Fruit fly (Drosophila melanogaster): ENCODE results near the gene Rab19.
A peak's percentile ranks its signal among the peaks of the same experiment; 100 is the strongest.

Rab19 gene

DNA sequence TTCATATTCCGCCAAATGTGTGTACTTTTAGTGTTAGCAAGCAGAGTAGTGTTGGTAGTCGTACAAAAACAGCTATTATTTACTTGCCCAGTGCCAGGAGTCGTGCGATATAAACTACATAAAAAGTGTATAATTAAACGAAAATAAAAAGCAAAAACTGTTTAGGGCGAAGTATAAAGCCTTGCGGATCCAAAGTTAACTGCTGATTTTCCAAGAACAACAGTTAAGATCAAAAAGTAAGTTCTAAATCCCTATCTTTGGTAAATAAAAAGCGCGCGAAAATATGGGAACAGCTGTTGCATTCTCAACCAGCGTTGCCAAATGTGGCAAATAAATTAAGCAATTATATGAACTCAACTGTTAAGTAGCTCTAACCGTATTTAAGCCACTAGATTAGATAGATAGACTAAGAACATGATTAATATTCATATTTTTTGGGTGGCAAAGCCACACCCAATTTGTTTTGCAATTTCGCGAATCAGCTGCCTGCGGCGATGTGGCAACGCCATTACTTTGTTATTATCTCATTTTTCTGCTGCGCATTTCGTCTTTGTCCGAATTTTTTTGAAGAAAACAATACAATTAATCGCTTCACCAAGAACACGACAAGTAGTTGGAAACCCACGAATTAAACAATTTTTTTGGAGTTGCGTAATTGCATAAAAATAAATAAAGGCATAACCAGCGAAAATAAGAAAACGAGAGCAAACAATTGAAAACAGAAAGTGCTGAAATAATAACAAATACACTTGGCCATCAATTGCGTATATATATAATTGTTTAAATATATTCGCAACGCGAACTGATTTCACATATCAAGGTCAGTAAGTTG is 43.7 kb downstream of the Rab19 start, which contains the start of the genes Prim1 and CG7083:
TSS of gene Prim1 (plus strand) at position 51 of the 832 bp plus-strand sequence.
TSS of gene CG7083 (plus strand) at position 522 of the 832 bp plus-strand sequence.
- TF ChIP-seq D1 (tag; optimal IDR thresholded peaks at IDR 0.05) = no peak
- TF ChIP-seq Pif1A (GFP tag; optimal IDR thresholded peaks at IDR 0.05) = peak; percentile 68
- TF ChIP-seq CG13204 (GFP tag; optimal IDR thresholded peaks at IDR 0.05) = no peak
- peak; percentile 28 for TF ChIP-seq CG8301 (tag; optimal IDR thresholded peaks at IDR 0.05)
- TF ChIP-seq rn (GFP tag; IDR thresholded peaks at IDR 0.05) = no peak
- TF ChIP-seq CG15710 (tag; optimal IDR thresholded peaks at IDR 0.05) = peak; percentile 44
- TF ChIP-seq CG8159 (tag; optimal IDR thresholded peaks at IDR 0.05) = peak; percentile 57
- TF ChIP-seq Ets98B (GFP tag; IDR thresholded peaks at IDR 0.05) = no peak
- peak; percentile 38 for TF ChIP-seq CG17806 (tag; optimal IDR thresholded peaks at IDR 0.05)
- TF ChIP-seq EcR (GFP tag; optimal IDR thresholded peaks at IDR 0.05) = no peak
- TF ChIP-seq gl (tag; optimal IDR thresholded peaks at IDR 0.05) = no peak
- TF ChIP-seq Pif1B (GFP tag; optimal IDR thresholded peaks at IDR 0.05) = no peak
- TF ChIP-seq Snoo (tag; optimal IDR thresholded peaks at IDR 0.05) = peak; percentile 26
- TF ChIP-seq CG14655 (GFP tag; optimal IDR thresholded peaks at IDR 0.05) = no peak
- TF ChIP-seq fd96Ca (GFP tag; IDR thresholded peaks at IDR 0.05) = no peak
- peak; percentile 44; the same call in 2 of the 3 replicates for TF ChIP-seq CG4496 (GFP tag; IDR thresholded peaks at IDR 0.05)
- TF ChIP-seq CG12605 (GFP tag; IDR thresholded peaks at IDR 0.05) = no peak
- no peak for TF ChIP-seq CG9948 (tag; optimal IDR thresholded peaks at IDR 0.05)
- TF ChIP-seq CG34367 (tag; optimal IDR thresholded peaks at IDR 0.05) = peak; percentile 49
- no peak for TF ChIP-seq CG10348 (GFP tag; IDR thresholded peaks at IDR 0.05)
- no peak for TF ChIP-seq CG32121 (GFP tag; IDR thresholded peaks at IDR 0.05)

DNA sequence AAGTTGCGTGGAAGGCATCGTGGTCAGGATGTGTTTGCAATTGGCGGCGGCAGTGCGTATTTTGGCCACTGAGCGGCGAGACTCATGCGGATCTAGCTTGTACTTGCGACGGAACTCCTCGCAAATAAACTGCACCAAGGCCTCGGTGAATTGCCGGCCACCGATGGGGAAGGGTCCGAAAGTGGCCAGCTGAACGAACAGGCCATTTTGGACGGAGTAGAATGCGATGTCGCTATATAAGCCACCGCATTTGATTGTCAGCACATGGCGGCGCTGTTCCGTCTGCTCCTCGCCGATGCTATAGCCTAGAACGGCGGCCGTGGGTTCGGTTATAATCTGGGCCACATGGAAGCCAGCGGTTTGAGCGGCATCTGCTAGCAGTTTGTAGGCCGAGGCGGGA is 48.4 kb downstream of the Rab19 start:
- TF ChIP-seq Pif1B (GFP tag; optimal IDR thresholded peaks at IDR 0.05) (no peak), Pif1A (GFP tag; optimal IDR thresholded peaks at IDR 0.05) (no peak), EcR (GFP tag; optimal IDR thresholded peaks at IDR 0.05) (no peak), CG15710 (tag; optimal IDR thresholded peaks at IDR 0.05) (no peak), D1 (tag; optimal IDR thresholded peaks at IDR 0.05) (no peak), CG10348 (GFP tag; IDR thresholded peaks at IDR 0.05) (no peak), CG17806 (tag; optimal IDR thresholded peaks at IDR 0.05) (no peak), CG8301 (tag; optimal IDR thresholded peaks at IDR 0.05) (no peak), CG13204 (GFP tag; optimal IDR thresholded peaks at IDR 0.05) (no peak), Ets98B (GFP tag; IDR thresholded peaks at IDR 0.05) (no peak), CG14655 (GFP tag; optimal IDR thresholded peaks at IDR 0.05) (no peak), Snoo (tag; optimal IDR thresholded peaks at IDR 0.05) (no peak), CG9948 (tag; optimal IDR thresholded peaks at IDR 0.05) (no peak), CG12605 (GFP tag; IDR thresholded peaks at IDR 0.05) (no peak), CG32121 (GFP tag; IDR thresholded peaks at IDR 0.05) (no peak), rn (GFP tag; IDR thresholded peaks at IDR 0.05) (no peak)

DNA sequence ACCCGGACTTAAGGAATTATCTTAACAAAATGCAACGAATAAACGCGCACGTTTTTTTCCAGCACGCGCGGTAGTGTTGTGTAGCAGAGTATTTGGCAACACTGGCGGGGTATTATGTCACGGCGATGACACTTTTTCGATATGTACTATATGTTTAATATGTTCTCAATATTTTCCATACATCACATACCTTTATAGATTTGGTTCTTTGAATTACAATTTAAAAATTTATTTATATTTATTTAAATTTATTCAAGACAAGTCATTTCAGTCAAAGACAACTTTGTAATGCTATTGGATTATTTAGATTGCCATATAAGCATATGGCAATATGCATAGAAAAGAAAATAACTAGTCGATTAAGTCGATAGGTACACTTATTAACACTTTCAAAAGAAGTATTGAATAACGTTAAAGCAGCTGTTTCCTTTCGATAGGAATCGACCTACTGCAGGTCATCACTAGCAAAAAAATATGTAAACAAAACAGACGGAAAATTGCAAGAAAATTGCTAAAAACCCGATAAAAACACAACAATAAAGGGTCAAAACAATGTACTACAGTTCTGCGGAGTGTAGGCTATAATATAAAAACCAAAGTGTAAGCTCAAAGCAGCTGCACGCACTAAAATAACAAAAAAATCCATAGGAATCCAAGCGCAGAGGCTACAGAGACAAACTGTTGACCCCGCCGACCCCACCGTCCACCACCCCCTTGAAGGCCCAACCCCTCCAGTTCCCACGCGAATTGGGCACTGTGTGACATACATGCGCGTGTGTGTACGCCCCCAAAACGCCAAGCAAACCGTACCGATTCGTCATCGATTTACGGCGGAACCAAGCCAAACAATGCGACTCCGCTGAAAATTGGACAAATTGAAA is 49.5 kb downstream of the Rab19 start, which contains the start of the genes CG7182 and GAPcenA:
TSS of gene CG7182 (minus strand) at position 283 of the 881 bp plus-strand sequence.
TSS of gene GAPcenA (plus strand) at position 462 of the 881 bp plus-strand sequence.
- TF ChIP-seq CG15710 (tag; optimal IDR thresholded peaks at IDR 0.05) (peak; percentile 80), CG14655 (GFP tag; optimal IDR thresholded peaks at IDR 0.05) (no peak), CG17806 (tag; optimal IDR thresholded peaks at IDR 0.05) (peak; percentile 63), CG9948 (tag; optimal IDR thresholded peaks at IDR 0.05) (peak; percentile 64), Pif1B (GFP tag; optimal IDR thresholded peaks at IDR 0.05) (no peak), CG34367 (tag; optimal IDR thresholded peaks at IDR 0.05) (peak; percentile 56), CG10348 (GFP tag; IDR thresholded peaks at IDR 0.05) (no peak), fd96Ca (GFP tag; IDR thresholded peaks at IDR 0.05) (no peak; the same call in 1 of the 3 replicates), Ets98B (GFP tag; IDR thresholded peaks at IDR 0.05) (peak; percentile 49), CG8301 (tag; optimal IDR thresholded peaks at IDR 0.05) (no peak), rn (GFP tag; IDR thresholded peaks at IDR 0.05) (0 out of 2 replicates have a peak, but pooled peaks have one; percentile 11), CG8159 (tag; optimal IDR thresholded peaks at IDR 0.05) (peak; percentile 80), Snoo (tag; optimal IDR thresholded peaks at IDR 0.05) (peak; percentile 76), CG13204 (GFP tag; optimal IDR thresholded peaks at IDR 0.05) (no peak), gl (tag; optimal IDR thresholded peaks at IDR 0.05) (no peak), CG12605 (GFP tag; IDR thresholded peaks at IDR 0.05) (no peak), CG4496 (GFP tag; IDR thresholded peaks at IDR 0.05) (peak; percentile 52; the same call in 1 of the 3 replicates), D1 (tag; optimal IDR thresholded peaks at IDR 0.05) (no peak), EcR (GFP tag; optimal IDR thresholded peaks at IDR 0.05) (peak; percentile 85)

DNA sequence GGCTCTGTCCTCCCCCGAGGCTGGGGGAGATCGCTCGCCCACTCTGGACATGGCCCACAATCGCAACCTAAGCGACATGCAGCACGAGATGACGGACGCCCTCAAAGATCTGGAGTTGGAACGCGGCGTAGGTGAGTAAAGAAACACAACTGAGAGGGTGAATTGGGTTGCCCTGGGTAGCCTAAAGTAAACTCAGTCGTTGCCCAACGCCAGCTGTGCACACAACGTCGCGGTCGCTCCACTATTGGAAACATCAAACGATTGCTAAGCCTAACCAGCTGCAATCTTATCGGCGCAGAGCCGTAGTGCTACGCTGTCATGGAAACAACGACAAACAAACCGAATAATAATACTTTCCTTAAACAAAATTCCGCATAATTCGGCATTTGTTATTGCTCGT is 50.5 kb downstream of the Rab19 start:
- TF ChIP-seq CG10348 (GFP tag; IDR thresholded peaks at IDR 0.05) (no peak), CG12605 (GFP tag; IDR thresholded peaks at IDR 0.05) (no peak), Pif1A (GFP tag; optimal IDR thresholded peaks at IDR 0.05) (no peak), CG9948 (tag; optimal IDR thresholded peaks at IDR 0.05) (no peak), gl (tag; optimal IDR thresholded peaks at IDR 0.05) (no peak), Snoo (tag; optimal IDR thresholded peaks at IDR 0.05) (no peak), CG14655 (GFP tag; optimal IDR thresholded peaks at IDR 0.05) (no peak), CG13204 (GFP tag; optimal IDR thresholded peaks at IDR 0.05) (no peak), EcR (GFP tag; optimal IDR thresholded peaks at IDR 0.05) (no peak), CG4496 (GFP tag; IDR thresholded peaks at IDR 0.05) (no peak), CG34367 (tag; optimal IDR thresholded peaks at IDR 0.05) (no peak), CG17806 (tag; optimal IDR thresholded peaks at IDR 0.05) (no peak), D1 (tag; optimal IDR thresholded peaks at IDR 0.05) (no peak), Ets98B (GFP tag; IDR thresholded peaks at IDR 0.05) (no peak), CG15710 (tag; optimal IDR thresholded peaks at IDR 0.05) (no peak), Pif1B (GFP tag; optimal IDR thresholded peaks at IDR 0.05) (no peak), CG8159 (tag; optimal IDR thresholded peaks at IDR 0.05) (no peak), rn (GFP tag; IDR thresholded peaks at IDR 0.05) (no peak)

All from whole organism, pupa.